Worm (Caenorhabditis elegans) whole organism, midembryonic: ENCODE results near the gene lgc-38.
"Not testable (repeated sequence)": the region's sequence is repeated elsewhere in the genome, so short reads cannot be mapped to it uniquely, and the experiment has no call there.

ENCODE experiments used
- T22C8.4 ChIP-seq: fragments of 200-800 bp; sonication (Bioruptor generic); IDR thresholded peaks from 2 replicates; pipeline ENCODE4 v1.3.6; 2022; ENCODE audit warnings: missing genetic modification characterization, missing compliant biosample characterization
- klf-2 ChIP-seq: fragments of 200-800 bp; sonication (Bioruptor generic); conservative IDR thresholded peaks from 2 replicates; pipeline ENCODE4 v1.3.6; 2022; ENCODE audit warnings: missing genetic modification reagents, missing genetic modification characterization, missing compliant biosample characterization
- ref-1 ChIP-seq: fragments of 200-800 bp; sonication (Bioruptor generic); conservative IDR thresholded peaks from 2 replicates; pipeline ENCODE4 v1.3.6; 2022; ENCODE audit warnings: missing genetic modification reagents, missing genetic modification characterization, missing compliant biosample characterization
- ztf-23 ChIP-seq: fragments of 200-800 bp; sonication (Bioruptor generic); IDR thresholded peaks from 2 replicates; pipeline ENCODE4 v1.3.6; 2022; ENCODE audit warnings: missing genetic modification reagents, missing genetic modification characterization, missing compliant biosample characterization
- ztf-29 ChIP-seq: fragments of 200-800 bp; sonication (Bioruptor generic); IDR thresholded peaks from 2 replicates; pipeline ENCODE4 v1.3.6; 2022; ENCODE audit warnings: missing genetic modification reagents, missing genetic modification characterization, missing compliant biosample characterization

ce11 chrIII:6981989-6982553, 26.9 kb upstream of the lgc-38 start, which contains the start of gene F31E3.6:
- TF ChIP-seq klf-2 (GFP tag; lab: Robert Waterston, UW); ref-1 (GFP tag; lab: Robert Waterston, UW); T22C8.4; ztf-23 (GFP tag; lab: Robert Waterston, UW); ztf-29 (GFP tag; lab: Robert Waterston, UW): not testable (repeated sequence)
